Worm (Caenorhabditis elegans): ENCODE measurements around the gene sra-12.
"Not testable (repeated sequence)": the region's sequence is repeated elsewhere in the genome, so short reads cannot be mapped to it uniquely, and the experiment has no call there.

sra-12 gene

DNA sequence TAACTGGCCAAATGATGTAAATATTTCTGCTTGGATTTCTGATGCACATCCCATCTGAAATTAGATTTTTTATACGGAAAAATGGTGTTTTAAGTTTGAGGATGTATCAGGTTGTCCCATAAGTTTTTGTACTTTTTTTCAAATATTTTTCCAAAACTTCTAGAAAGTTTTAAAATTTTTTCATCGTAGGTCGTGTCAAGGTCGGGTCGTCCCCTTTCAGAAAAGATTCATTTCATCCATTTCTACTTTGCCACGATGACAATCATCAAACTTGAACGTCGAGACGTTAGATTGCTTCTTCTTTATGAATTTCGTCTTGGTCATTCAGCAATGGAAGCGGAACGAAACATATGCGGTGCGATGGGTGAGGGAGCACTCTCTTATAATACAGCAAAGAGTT is at the start of gene sra-12:
Gene sra-12, minus strand, starts transcription at position 101 of the 400 bp plus-strand sequence.
- TF ChIP-seq mef-2, pqm-1, fkh-8 (tag; optimal IDR thresholded peaks at IDR 0.05): not testable (repeated sequence)

DNA sequence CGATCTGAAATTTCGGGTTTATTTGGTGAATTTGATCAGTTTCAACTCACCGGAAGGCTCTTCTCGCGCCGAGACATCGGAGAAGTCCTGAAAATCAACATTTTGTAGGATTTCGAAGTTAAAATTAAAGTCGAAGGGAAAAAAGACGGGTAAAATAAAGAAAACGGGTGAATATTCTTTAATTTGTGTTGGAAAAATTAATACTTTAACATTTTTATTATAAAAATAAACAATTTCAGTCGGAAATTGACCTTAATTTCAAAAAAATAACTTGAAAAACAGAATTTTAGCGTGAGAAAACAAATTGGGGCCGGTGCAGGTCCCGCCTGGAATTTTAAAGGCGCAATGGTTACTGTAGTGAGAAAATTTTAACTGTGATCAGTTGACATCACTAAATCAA is 48.8 kb upstream of the sra-12 start, which contains the start of gene nos-1:
Gene nos-1, minus strand, starts transcription at position 101 of the 400 bp plus-strand sequence.
- no peak for TF ChIP-seq ces-1 (GFP tag; optimal IDR thresholded peaks at IDR 0.05)
- no peak for TF ChIP-seq lin-13 (GFP tag; optimal IDR thresholded peaks at IDR 0.05)
- no peak for TF ChIP-seq ceh-63 (GFP tag; optimal IDR thresholded peaks at IDR 0.05)
- TF ChIP-seq jun-1 (tag; optimal IDR thresholded peaks at IDR 0.05) = no peak
- TF ChIP-seq ztf-11 (tag; optimal IDR thresholded peaks at IDR 0.05) = no peak
- no peak for TF ChIP-seq isw-1 (GFP tag; IDR thresholded peaks at IDR 0.05)
- no peak for TF ChIP-seq mep-1 (tag; optimal IDR thresholded peaks at IDR 0.05)

DNA sequence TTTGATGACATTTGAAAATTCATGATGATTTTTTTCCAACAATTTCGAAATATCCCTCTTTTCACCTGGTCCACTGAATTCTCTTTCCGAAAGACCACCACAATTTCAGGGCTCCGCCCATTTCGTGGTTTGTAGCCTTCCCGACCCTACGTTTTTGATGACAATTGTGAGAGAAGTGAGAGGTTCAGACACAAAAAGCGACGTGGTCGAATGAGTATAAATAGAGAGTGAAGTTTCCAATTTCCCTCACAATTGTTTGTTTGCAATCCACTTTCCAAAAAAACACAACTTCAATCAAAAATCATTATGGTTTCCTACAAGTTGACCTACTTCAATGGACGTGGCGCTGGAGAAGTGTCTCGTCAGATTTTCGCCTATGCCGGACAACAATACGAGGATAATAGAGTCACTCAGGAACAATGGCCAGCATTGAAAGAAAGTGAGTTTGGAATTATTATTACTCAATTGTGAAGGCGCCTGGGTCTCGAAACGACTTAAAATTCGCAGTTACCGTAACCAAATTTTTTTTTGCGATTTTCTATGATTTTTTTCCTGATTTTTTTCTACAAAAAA is 45.9 kb upstream of the sra-12 start, which contains the start of gene gst-5:
Gene gst-5, plus strand, starts transcription at position 246 of the 573 bp plus-strand sequence.
- TF ChIP-seq efl-3 (GFP tag; optimal IDR thresholded peaks at IDR 0.05) (no peak), dpl-1 (GFP tag; optimal IDR thresholded peaks at IDR 0.05) (peak; percentile 15 to 28 (median 18)), nhr-76 (tag; optimal IDR thresholded peaks at IDR 0.05) (no peak), unc-62 (GFP tag; optimal IDR thresholded peaks at IDR 0.05) (no peak), egl-13 (tag; optimal IDR thresholded peaks at IDR 0.05) (no peak), lsy-2 (tag; optimal IDR thresholded peaks at IDR 0.05) (peak; percentile 36 to 60), ceh-63 (GFP tag; optimal IDR thresholded peaks at IDR 0.05) (no peak), vab-15 (tag; optimal IDR thresholded peaks at IDR 0.05) (no peak), nhr-85 (tag) (peak; percentile 84), fkh-10 (GFP tag; optimal IDR thresholded peaks at IDR 0.05) (no peak), sox-4 (tag; optimal IDR thresholded peaks at IDR 0.05) (no peak), lin-14 (GFP tag; optimal IDR thresholded peaks at IDR 0.05) (peak; percentile 91), ceh-90 (tag; optimal IDR thresholded peaks at IDR 0.05) (no peak), grh-1 (GFP tag; IDR thresholded peaks at IDR 0.05) (no peak), pqm-1 (tag; optimal IDR thresholded peaks at IDR 0.05) (no peak), sptf-1 (tag; optimal IDR thresholded peaks at IDR 0.05) (no peak), zag-1 (tag; optimal IDR thresholded peaks at IDR 0.05) (no peak), elt-2 (tag; optimal IDR thresholded peaks at IDR 0.05) (peak; percentile 16), nhr-71 (tag; optimal IDR thresholded peaks at IDR 0.05) (peak; percentile 79), irx-1 (tag; optimal IDR thresholded peaks at IDR 0.05) (peak; percentile 3), nhr-47 (tag; optimal IDR thresholded peaks at IDR 0.05) (peak; percentile 50), hlh-17 (GFP tag; optimal IDR thresholded peaks at IDR 0.05; ENCODE audit: borderline replicate concordance) (no peak), alr-1 (tag; optimal IDR thresholded peaks at IDR 0.05; ENCODE audit: borderline replicate concordance) (no peak), pax-3 (tag; optimal IDR thresholded peaks at IDR 0.05) (no peak), swsn-7 (tag; optimal IDR thresholded peaks at IDR 0.05) (peak; percentile 43), nhr-20 (tag; optimal IDR thresholded peaks at IDR 0.05) (peak; percentile 68), jun-1 (tag; optimal IDR thresholded peaks at IDR 0.05) (no peak), mep-1 (tag; optimal IDR thresholded peaks at IDR 0.05) (peak; percentile 55), pag-3 (tag; optimal IDR thresholded peaks at IDR 0.05; ENCODE audit: borderline replicate concordance, insufficient read depth) (no peak), nhr-12 (tag; optimal IDR thresholded peaks at IDR 0.05) (no peak), fkh-8 (tag; optimal IDR thresholded peaks at IDR 0.05) (peak; percentile 59), lin-39 (tag; optimal IDR thresholded peaks at IDR 0.05) (no peak), sup-37 (GFP tag; optimal IDR thresholded peaks at IDR 0.05) (no peak), hpl-2 (GFP tag; optimal IDR thresholded peaks at IDR 0.05) (no peak), lir-3 (tag; optimal IDR thresholded peaks at IDR 0.05; ENCODE audit: poor library complexity) (no peak), mab-9 (GFP tag; IDR thresholded peaks at IDR 0.05) (no peak), nhr-237 (tag; optimal IDR thresholded peaks at IDR 0.05) (peak; percentile 72), ces-1 (GFP tag; optimal IDR thresholded peaks at IDR 0.05) (no peak), ceh-82 (tag; optimal IDR thresholded peaks at IDR 0.05) (peak; percentile 10 to 50 (median 29)), mef-2 (tag; optimal IDR thresholded peaks at IDR 0.05) (no peak), skn-1 (tag; optimal IDR thresholded peaks at IDR 0.05) (peak; percentile 99), nhr-11 (tag; optimal IDR thresholded peaks at IDR 0.05) (peak; percentile 40), C16A3.4 (tag; optimal IDR thresholded peaks at IDR 0.05) (no peak)

Measured in whole organism, L1 larva.